Worm (Caenorhabditis elegans) whole organism, young adult: ENCODE results near the gene R10E9.4.
A peak's percentile ranks its signal among the peaks of the same experiment; 100 is the strongest.

ENCODE experiments used
- B0035.1 ChIP-seq: sonication (generic microtip); optimal IDR thresholded peaks from 2 replicates; lab custom pipeline; 2016; ENCODE audit warnings: missing genetic modification characterization, mild to moderate bottlenecking, missing compliant biosample characterization, missing genotype, missing genetic modification reagents
- B0336.3 ChIP-seq: fragments of 200-800 bp; sonication (Bioruptor generic); IDR thresholded peaks from 2 replicates; pipeline ENCODE4 v1.3.6; 2022; ENCODE audit warnings: missing genetic modification characterization, missing compliant biosample characterization
- D2030.7 ChIP-seq: fragments of 200-800 bp; sonication (Bioruptor generic); IDR thresholded peaks from 2 replicates; pipeline ENCODE4 v1.3.6; 2022; ENCODE audit warnings: missing genetic modification reagents, missing genetic modification characterization, missing compliant biosample characterization
- F22D6.2 ChIP-seq: sonication (generic microtip); optimal IDR thresholded peaks from 2 replicates; lab custom pipeline; 2016; ENCODE audit warnings: mild to moderate bottlenecking, missing genetic modification characterization, missing compliant biosample characterization
- F37B4.10 ChIP-seq: fragments of 200-800 bp; sonication (Bioruptor generic); IDR thresholded peaks from 2 replicates; pipeline ENCODE4 v1.3.6; 2022; ENCODE audit warnings: missing genetic modification characterization, missing compliant biosample characterization
- F52B5.7 ChIP-seq: sonication (generic microtip); optimal IDR thresholded peaks from 2 replicates; lab custom pipeline; 2016; ENCODE audit warnings: mild to moderate bottlenecking, missing genetic modification characterization, missing compliant biosample characterization
- T26A5.8 ChIP-seq: sonication (generic microtip); optimal IDR thresholded peaks from 2 replicates; lab custom pipeline; 2016; ENCODE audit warnings: missing genetic modification characterization, missing compliant biosample characterization
- atf-7 ChIP-seq: sonication (generic microtip); optimal IDR thresholded peaks from 2 replicates; lab custom pipeline; 2017; ENCODE audit warnings: mild to moderate bottlenecking, missing genetic modification characterization, missing compliant biosample characterization
- attf-5 ChIP-seq: fragments of 200-800 bp; sonication (Bioruptor generic); optimal IDR thresholded peaks from 2 replicates; lab custom pipeline; 2018; ENCODE audit warnings: mild to moderate bottlenecking, missing genetic modification characterization, missing compliant biosample characterization
- cebp-1 ChIP-seq, 2 experiments: fragments of 200-800 bp in 1 of 2; sonication (Bioruptor generic) in 1 of 2; sonication (generic microtip) in 1 of 2; IDR thresholded peaks in 1 of 2; optimal IDR thresholded peaks in 1 of 2; 2 replicates each; pipeline versions ENCODE4 v1.3.6 to Lab custom; 2017 to 2022; ENCODE audit warnings: missing compliant biosample characterization in 2 of 2, missing genetic modification characterization in 2 of 2, mild to moderate bottlenecking in 1 of 2, missing genetic modification reagents in 1 of 2, moderate library complexity in 1 of 2
- ceh-100 ChIP-seq: fragments of 200-800 bp; sonication (Bioruptor generic); IDR thresholded peaks from 2 replicates; pipeline ENCODE4 v1.3.6; 2022; ENCODE audit warnings: missing genetic modification reagents, missing genetic modification characterization, missing compliant biosample characterization
- ceh-91 ChIP-seq: fragments of 200-800 bp; sonication (Bioruptor generic); IDR thresholded peaks from 2 replicates; pipeline ENCODE4 v1.3.6; 2022; ENCODE audit warnings: missing genetic modification reagents, missing genetic modification characterization, missing compliant biosample characterization
- dox-1 ChIP-seq: fragments of 200-800 bp; sonication (Bioruptor generic); IDR thresholded peaks from 2 replicates; pipeline ENCODE4 v1.3.6; 2022; ENCODE audit warnings: missing genetic modification reagents, missing genetic modification characterization, missing compliant biosample characterization
- egl-18 ChIP-seq: fragments of 200-800 bp; sonication (Bioruptor generic); IDR thresholded peaks from 2 replicates; pipeline ENCODE4 v1.3.6; 2022; ENCODE audit warnings: missing genetic modification reagents, missing genetic modification characterization, missing compliant biosample characterization
- egrh-3 ChIP-seq: fragments of 200-800 bp; sonication (Bioruptor generic); IDR thresholded peaks from 2 replicates; pipeline ENCODE4 v1.3.6; 2022; ENCODE audit warnings: missing genetic modification reagents, missing genetic modification characterization, missing compliant biosample characterization
- ekl-4 ChIP-seq: fragments of 200-800 bp; sonication (Bioruptor generic); IDR thresholded peaks from 2 replicates; pipeline ENCODE4 v1.3.6; 2022; ENCODE audit warnings: missing genetic modification reagents, missing genetic modification characterization, missing compliant biosample characterization
- ets-4 ChIP-seq: fragments of 200-800 bp; sonication (Bioruptor generic); optimal IDR thresholded peaks from 2 replicates; lab custom pipeline; 2018; ENCODE audit warnings: mild to moderate bottlenecking, missing genetic modification characterization, missing compliant biosample characterization
- hlh-12 ChIP-seq: sonication (generic microtip); optimal IDR thresholded peaks from 2 replicates; lab custom pipeline; 2016; ENCODE audit warnings: missing genetic modification characterization, missing compliant biosample characterization
- hrde-1 ChIP-seq: sonication (generic microtip); optimal IDR thresholded peaks from 2 replicates; lab custom pipeline; 2016; ENCODE audit warnings: missing genetic modification characterization, mild to moderate bottlenecking, missing compliant biosample characterization, moderate library complexity, missing genotype, missing genetic modification reagents, borderline replicate concordance
- let-526 ChIP-seq: fragments of 200-800 bp; sonication (Bioruptor generic); IDR thresholded peaks from 2 replicates; pipeline ENCODE4 v1.3.6; 2022; ENCODE audit warnings: missing genetic modification reagents, missing genetic modification characterization, missing compliant biosample characterization
- lin-35 ChIP-seq, 3 experiments: fragments of 150-350 bp in 2 of 3; sonication (generic microtip) in 1 of 3; optimal IDR thresholded peaks; 2 replicates each; lab custom pipeline; 2014 to 2018; ENCODE audit warnings: missing biosample characterization in 3 of 3, missing genetic modification characterization in 3 of 3, missing genetic modification reagents in 3 of 3
- mel-28 ChIP-seq: sonication (generic microtip); optimal IDR thresholded peaks from 2 replicates; lab custom pipeline; 2016; ENCODE audit warnings: borderline replicate concordance, mild to moderate bottlenecking, missing genetic modification characterization, missing compliant biosample characterization
- mes-4 ChIP-seq: sonication (generic microtip); optimal IDR thresholded peaks from 2 replicates; lab custom pipeline; 2016; ENCODE audit warnings: missing genotype, missing genetic modification characterization, missing compliant biosample characterization
- nfya-2 ChIP-seq: fragments of 200-800 bp; sonication (Bioruptor generic); IDR thresholded peaks from 2 replicates; pipeline ENCODE4 v1.3.6; 2022; ENCODE audit warnings: missing genetic modification reagents, missing genetic modification characterization, missing compliant biosample characterization
- nhr-80 ChIP-seq: sonication (generic microtip); optimal IDR thresholded peaks from 2 replicates; lab custom pipeline; 2016; ENCODE audit warnings: missing genetic modification characterization, missing compliant biosample characterization
- rcor-1 ChIP-seq: fragments of 200-800 bp; sonication (Bioruptor generic); IDR thresholded peaks from 2 replicates; pipeline ENCODE4 v1.3.6; 2022; ENCODE audit warnings: missing genetic modification reagents, missing genetic modification characterization, missing compliant biosample characterization
- rec-8 ChIP-seq, 2 experiments: sonication (generic microtip); optimal IDR thresholded peaks; 2 replicates each; lab custom pipeline; 2016; ENCODE audit warnings: mild to moderate bottlenecking in 2 of 2, missing genetic modification characterization in 2 of 2, missing genetic modification reagents in 2 of 2, missing genotype in 2 of 2, missing biosample characterization in 1 of 2, missing compliant biosample characterization in 1 of 2, moderate library complexity in 1 of 2
- unc-62 ChIP-seq: fragments of 150-350 bp; optimal IDR thresholded peaks from 2 replicates; lab custom pipeline; 2014; ENCODE audit warnings: missing biosample characterization, missing genetic modification reagents, missing genetic modification characterization
- zfh-2 ChIP-seq: fragments of 200-800 bp; sonication (Bioruptor generic); conservative IDR thresholded peaks from 2 replicates; pipeline ENCODE4 v1.3.6; 2022; ENCODE audit warnings: missing genetic modification reagents, missing genetic modification characterization, missing compliant biosample characterization
- ztf-18 ChIP-seq: sonication (generic microtip); optimal IDR thresholded peaks from 2 replicates; lab custom pipeline; 2016; ENCODE audit warnings: missing genotype, mild to moderate bottlenecking, missing genetic modification characterization, missing compliant biosample characterization
- ztf-25 ChIP-seq: fragments of 200-800 bp; sonication (Bioruptor generic); IDR thresholded peaks from 2 replicates; pipeline ENCODE4 v1.3.6; 2022; ENCODE audit warnings: missing genetic modification reagents, missing genetic modification characterization, missing compliant biosample characterization

Gene R10E9.4

ce11 chrIII:3979980-3980631 is 7.5 kb upstream of the R10E9.4 start (continued):
- TF ChIP-seq ztf-18 (tag; lab: Kevin White, UChicago), result peak; percentile 3
- TF ChIP-seq mel-28 (tag; lab: Kevin White, UChicago), result no peak
- TF ChIP-seq lin-35 (GFP tag; optimal IDR thresholded peaks at IDR 0.05; lab: Kevin White, UChicago), result peak in 1 of 3 experiments; percentile 48
- peak; percentile 75 for TF ChIP-seq dox-1 (GFP tag; lab: Robert Waterston, UW)
- TF ChIP-seq atf-7, result peak; percentile 37

ce11 chrIII:3978438-3978837 is 5.9 kb upstream of the R10E9.4 start:
- TF ChIP-seq lin-35 (GFP tag; optimal IDR thresholded peaks at IDR 0.05; lab: Kevin White, UChicago) (no peak), D2030.7 (GFP tag; lab: Robert Waterston, UW) (no peak)

- TF ChIP-seq nhr-80 (tag; lab: Kevin White, UChicago) (peak; percentile 10), ztf-25 (no peak), egrh-3 (GFP tag; lab: Robert Waterston, UW) (peak; percentile 58; the same call in 1 of the 2 replicates), cebp-1 (GFP tag; IDR thresholded peaks at IDR 0.05; lab: Robert Waterston, UW) (no peak), cebp-1 (tag; optimal IDR thresholded peaks at IDR 0.05; lab: Kevin White, UChicago) (peak; percentile 45), ets-4 (GFP tag; lab: Kevin White, UChicago) (no peak), let-526 (GFP tag; lab: Robert Waterston, UW) (no peak), attf-5 (peak; percentile 26), T26A5.8 (tag; lab: Kevin White, UChicago) (no peak), hlh-12 (tag; lab: Kevin White, UChicago) (no peak)
Measured at ce11 chrIII:3976992-3977391, 4.4 kb upstream of the R10E9.4 start.

ce11 chrIII:3976291-3976690 is 3.7 kb upstream of the R10E9.4 start, which contains the start of gene msi-1:
msi-1 (minus strand) TSS chrIII:3976391.
- TF ChIP-seq F37B4.10 (GFP tag; lab: Robert Waterston, UW), result no peak

- TF ChIP-seq egl-18 (no peak), ceh-91 (no peak), hrde-1 (tag; lab: Kevin White, UChicago) (no peak), mes-4 (tag; lab: Kevin White, UChicago) (no peak), F52B5.7 (no peak), F22D6.2 (tag; lab: Kevin White, UChicago) (no peak), zfh-2 (GFP tag; lab: Robert Waterston, UW) (no peak), unc-62 (GFP tag; lab: Kevin White, UChicago) (no peak), ceh-100 (GFP tag; lab: Robert Waterston, UW) (no peak), rcor-1 (GFP tag; lab: Robert Waterston, UW) (no peak), B0035.1 (tag; lab: Kevin White, UChicago) (no peak), ekl-4 (no peak), rec-8 (tag; optimal IDR thresholded peaks at IDR 0.05; lab: Kevin White, UChicago) (no peak), nfya-2 (no peak), B0336.3 (GFP tag; lab: Robert Waterston, UW) (no peak)
Measured at ce11 chrIII:3975008-3975407, 2.4 kb upstream of the R10E9.4 start.
